Worm (Caenorhabditis elegans) whole organism, early embryonic: Measurements from ENCODE around the gene nlp-101.

Experiments used
- B0310.2 ChIP-seq: sonication (generic microtip); optimal IDR thresholded peaks from 2 replicates; lab custom pipeline; 2016; ENCODE audit warnings: mild to moderate bottlenecking, missing genetic modification characterization, missing compliant biosample characterization
- F13C5.2 ChIP-seq: sonication (generic microtip); optimal IDR thresholded peaks from 2 replicates; lab custom pipeline; 2017; ENCODE audit warnings: mild to moderate bottlenecking, missing genetic modification characterization, inconsistent platforms, missing compliant biosample characterization
- aly-1 ChIP-seq: sonication (generic microtip); optimal IDR thresholded peaks from 2 replicates; lab custom pipeline; 2016; ENCODE audit warnings: missing genetic modification characterization, missing compliant biosample characterization
- ama-1 ChIP-seq: fragments of 150-350 bp; optimal IDR thresholded peaks from 2 replicates; lab custom pipeline; 2014
- ceh-13 ChIP-seq: fragments of 200-800 bp; sonication (Bioruptor generic); optimal IDR thresholded peaks from 2 replicates; lab custom pipeline; 2018; ENCODE audit warnings: mild to moderate bottlenecking, missing genetic modification characterization, missing compliant biosample characterization
- ceh-36 ChIP-seq: sonication (generic microtip); optimal IDR thresholded peaks from 2 replicates; lab custom pipeline; 2016; ENCODE audit warnings: missing genetic modification characterization, inconsistent platforms, missing compliant biosample characterization
- ets-7 ChIP-seq: sonication (generic microtip); optimal IDR thresholded peaks from 2 replicates; lab custom pipeline; 2016; ENCODE audit warnings: missing genotype, missing genetic modification characterization, missing compliant biosample characterization
- flt-1 ChIP-seq: fragments of 200-800 bp; sonication (Bioruptor generic); IDR thresholded peaks from 2 replicates; pipeline ENCODE4 v1.3.6; 2022; ENCODE audit warnings: missing genetic modification characterization, missing compliant biosample characterization
- hmbx-1 ChIP-seq: sonication (generic microtip); optimal IDR thresholded peaks from 2 replicates; lab custom pipeline; 2016; ENCODE audit warnings: mild to moderate bottlenecking, missing genetic modification characterization, missing compliant biosample characterization
- hmg-4 ChIP-seq: fragments of 200-800 bp; sonication (Bioruptor generic); optimal IDR thresholded peaks from 2 replicates; lab custom pipeline; 2018; ENCODE audit warnings: mild to moderate bottlenecking, missing genetic modification characterization, missing compliant biosample characterization
- hnd-1 ChIP-seq: sonication (generic microtip); optimal IDR thresholded peaks from 2 replicates; lab custom pipeline; 2016; ENCODE audit warnings: missing genetic modification characterization, missing compliant biosample characterization
- pes-1 ChIP-seq: fragments of 200-800 bp; sonication (Bioruptor generic); IDR thresholded peaks from 2 replicates; pipeline ENCODE4 v1.3.6; 2022; ENCODE audit warnings: missing genetic modification reagents, missing genetic modification characterization, missing compliant biosample characterization
- scrt-1 ChIP-seq: fragments of 200-800 bp; sonication (Bioruptor generic); IDR thresholded peaks from 2 replicates; pipeline ENCODE4 v1.3.6; 2022; ENCODE audit warnings: missing genetic modification characterization, missing compliant biosample characterization
- sea-1 ChIP-seq: fragments of 200-800 bp; sonication (Bioruptor generic); conservative IDR thresholded peaks from 2 replicates; pipeline ENCODE4 v1.3.6; 2022; ENCODE audit warnings: missing genetic modification characterization, missing compliant biosample characterization
- tbx-11 ChIP-seq: fragments of 200-800 bp; sonication (Bioruptor generic); IDR thresholded peaks from 2 replicates; pipeline ENCODE4 v1.3.6; 2022; ENCODE audit warnings: missing genetic modification characterization, missing compliant biosample characterization
- tbx-37 ChIP-seq: fragments of 200-800 bp; sonication (Bioruptor generic); conservative IDR thresholded peaks from 2 replicates; pipeline ENCODE4 v1.3.6; 2022; ENCODE audit warnings: missing genetic modification reagents, missing genetic modification characterization, missing compliant biosample characterization
- tra-4 ChIP-seq: sonication (generic microtip); optimal IDR thresholded peaks from 2 replicates; lab custom pipeline; 2017; ENCODE audit warnings: missing genetic modification characterization, missing compliant biosample characterization

The nlp-101 gene

ce11 chrX:7800370-7800769 is 38.3 kb upstream of the nlp-101 start:
- no peak for TF ChIP-seq hnd-1 (tag; lab: Kevin White, UChicago)
- no peak for TF ChIP-seq scrt-1 (GFP tag; lab: Robert Waterston, UW)
- no peak for TF ChIP-seq F13C5.2 (tag; lab: Kevin White, UChicago)
- no peak for TF ChIP-seq pes-1 (GFP tag; lab: Robert Waterston, UW)
- TF ChIP-seq B0310.2 (tag; lab: Kevin White, UChicago) = no peak
- TF ChIP-seq tbx-37 (GFP tag; lab: Robert Waterston, UW) = no peak
- no peak for TF ChIP-seq tra-4 (tag; lab: Kevin White, UChicago)
- no peak for TF ChIP-seq flt-1 (GFP tag; lab: Robert Waterston, UW)
- TF ChIP-seq ets-7 (tag; lab: Kevin White, UChicago) = no peak
- no peak for TF ChIP-seq ceh-36 (tag; lab: Kevin White, UChicago)
- TF ChIP-seq tbx-11 = no peak

ce11 chrX:7808388-7808787 is 30.3 kb upstream of the nlp-101 start:
- no peak for TF ChIP-seq hnd-1 (tag; lab: Kevin White, UChicago)
- no peak for TF ChIP-seq scrt-1 (GFP tag; lab: Robert Waterston, UW)
- no peak for TF ChIP-seq ceh-13 (GFP tag; lab: Kevin White, UChicago)
- no peak for TF ChIP-seq F13C5.2 (tag; lab: Kevin White, UChicago)
- TF ChIP-seq flt-1 (GFP tag; lab: Robert Waterston, UW) = no peak
- TF ChIP-seq ama-1 (lab: Kevin White, UChicago) = no peak
- TF ChIP-seq hmg-4 (GFP tag; lab: Kevin White, UChicago) = no peak
- TF ChIP-seq tra-4 (tag; lab: Kevin White, UChicago) = no peak

ce11 chrX:7809352-7810196 is 29.1 kb upstream of the nlp-101 start:
- TF ChIP-seq ama-1 (lab: Kevin White, UChicago) (no peak), ets-7 (tag; lab: Kevin White, UChicago) (no peak), F13C5.2 (tag; lab: Kevin White, UChicago) (peak; percentile 70), tbx-37 (GFP tag; lab: Robert Waterston, UW) (no peak), flt-1 (GFP tag; lab: Robert Waterston, UW) (no peak), sea-1 (GFP tag; lab: Robert Waterston, UW) (0 out of 2 replicates have a peak, but pooled peaks have one; percentile 28)

ce11 chrX:7810991-7811390 is 27.7 kb upstream of the nlp-101 start:
- TF ChIP-seq tra-4 (tag; lab: Kevin White, UChicago) (no peak), F13C5.2 (tag; lab: Kevin White, UChicago) (no peak), ama-1 (lab: Kevin White, UChicago) (no peak), ceh-36 (tag; lab: Kevin White, UChicago) (no peak), aly-1 (tag; lab: Kevin White, UChicago) (no peak), scrt-1 (GFP tag; lab: Robert Waterston, UW) (no peak), B0310.2 (tag; lab: Kevin White, UChicago) (no peak), hmbx-1 (tag; lab: Kevin White, UChicago) (no peak), sea-1 (GFP tag; lab: Robert Waterston, UW) (no peak), flt-1 (GFP tag; lab: Robert Waterston, UW) (no peak), hnd-1 (tag; lab: Kevin White, UChicago) (no peak), tbx-37 (GFP tag; lab: Robert Waterston, UW) (no peak), ets-7 (tag; lab: Kevin White, UChicago) (no peak), tbx-11 (no peak), pes-1 (GFP tag; lab: Robert Waterston, UW) (no peak), ceh-13 (GFP tag; lab: Kevin White, UChicago) (no peak), hmg-4 (GFP tag; lab: Kevin White, UChicago) (no peak)

- TF ChIP-seq hmbx-1 (tag; lab: Kevin White, UChicago) (no peak), flt-1 (GFP tag; lab: Robert Waterston, UW) (no peak), ceh-36 (tag; lab: Kevin White, UChicago) (no peak), ama-1 (lab: Kevin White, UChicago) (no peak), aly-1 (tag; lab: Kevin White, UChicago) (no peak), tbx-11 (no peak), F13C5.2 (tag; lab: Kevin White, UChicago) (no peak), pes-1 (GFP tag; lab: Robert Waterston, UW) (no peak), B0310.2 (tag; lab: Kevin White, UChicago) (no peak), ceh-13 (GFP tag; lab: Kevin White, UChicago) (no peak), scrt-1 (GFP tag; lab: Robert Waterston, UW) (no peak), tbx-37 (GFP tag; lab: Robert Waterston, UW) (no peak), sea-1 (GFP tag; lab: Robert Waterston, UW) (no peak), hnd-1 (tag; lab: Kevin White, UChicago) (no peak), hmg-4 (GFP tag; lab: Kevin White, UChicago) (no peak)
These were observed 23.9 kb upstream of the nlp-101 start for ce11 chrX:7814747-7815146.

ce11 chrX:7815230-7815629 is 23.5 kb upstream of the nlp-101 start:
- TF ChIP-seq ceh-36 (tag; lab: Kevin White, UChicago) = no peak
- no peak for TF ChIP-seq scrt-1 (GFP tag; lab: Robert Waterston, UW)
- TF ChIP-seq ceh-13 (GFP tag; lab: Kevin White, UChicago) = no peak
- no peak for TF ChIP-seq hnd-1 (tag; lab: Kevin White, UChicago)
- TF ChIP-seq F13C5.2 (tag; lab: Kevin White, UChicago) = no peak
- no peak for TF ChIP-seq B0310.2 (tag; lab: Kevin White, UChicago)
- no peak for TF ChIP-seq aly-1 (tag; lab: Kevin White, UChicago)
- TF ChIP-seq hmbx-1 (tag; lab: Kevin White, UChicago) = no peak
- TF ChIP-seq ama-1 (lab: Kevin White, UChicago) = no peak
- TF ChIP-seq sea-1 (GFP tag; lab: Robert Waterston, UW) = no peak
- no peak for TF ChIP-seq tra-4 (tag; lab: Kevin White, UChicago)
- TF ChIP-seq hmg-4 (GFP tag; lab: Kevin White, UChicago) = no peak
- no peak for TF ChIP-seq tbx-37 (GFP tag; lab: Robert Waterston, UW)
